Worm (Caenorhabditis elegans): ENCODE results near the gene F20D6.2.

Gene F20D6.2

DNA sequence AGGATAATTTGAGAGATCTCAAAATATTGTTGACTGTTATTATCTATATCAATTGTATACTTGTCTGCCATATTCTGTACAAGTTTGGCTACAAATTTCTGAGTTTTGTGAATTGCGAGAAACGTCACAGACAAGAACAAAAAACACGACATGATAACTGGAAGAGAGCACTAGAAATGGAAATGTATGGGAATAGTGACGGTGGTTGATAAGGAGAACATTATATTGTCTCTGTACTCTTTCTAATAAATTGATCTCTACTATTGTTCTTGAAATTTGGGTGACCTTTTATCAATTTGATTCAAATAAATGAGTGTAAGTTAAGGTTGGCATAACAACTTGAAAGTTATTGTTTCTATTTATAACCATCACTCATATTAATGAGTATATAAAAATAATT, 27.0 kb downstream of the F20D6.2 start:
- TF ChIP-seq daf-16 (GFP tag; optimal IDR thresholded peaks at IDR 0.05), result no peak
- peak; percentile 79 for TF ChIP-seq daf-16 (tag; optimal IDR thresholded peaks at IDR 0.05)
- peak; percentile 59 for TF ChIP-seq dmd-6 (GFP tag; IDR thresholded peaks at IDR 0.05)
- TF ChIP-seq dmd-8 (GFP tag; IDR thresholded peaks at IDR 0.05), result no peak
- TF ChIP-seq pqm-1 (tag; optimal IDR thresholded peaks at IDR 0.05), result peak; percentile 92
- TF ChIP-seq nhr-102 (tag; optimal IDR thresholded peaks at IDR 0.05), result no peak
- peak; percentile 9 for TF ChIP-seq nhr-48 (tag; optimal IDR thresholded peaks at IDR 0.05)
- TF ChIP-seq gei-8 (GFP tag; optimal IDR thresholded peaks at IDR 0.05), result no peak
- no peak for TF ChIP-seq fkh-10 (GFP tag; optimal IDR thresholded peaks at IDR 0.05)
- TF ChIP-seq nhr-25 (tag; optimal IDR thresholded peaks at IDR 0.05; ENCODE audit: borderline replicate concordance, insufficient read depth), result no peak
- TF ChIP-seq madf-5 (GFP tag; IDR thresholded peaks at IDR 0.05), result no peak
- TF ChIP-seq skn-1 (tag; optimal IDR thresholded peaks at IDR 0.05), result no peak
- no peak for TF ChIP-seq unc-39 (tag; optimal IDR thresholded peaks at IDR 0.05)
- TF ChIP-seq egl-43 (GFP tag; IDR thresholded peaks at IDR 0.05), result no peak
- TF ChIP-seq dve-1 (tag; optimal IDR thresholded peaks at IDR 0.05; ENCODE audit: insufficient read depth), result peak; percentile 51
- TF ChIP-seq nhr-28 (tag; optimal IDR thresholded peaks at IDR 0.05), result peak; percentile 68
- TF ChIP-seq spr-3 (GFP tag; optimal IDR thresholded peaks at IDR 0.05), result no peak
- TF ChIP-seq hlh-11 (tag; optimal IDR thresholded peaks at IDR 0.05), result peak; percentile 55
- TF ChIP-seq vab-7 (GFP tag; IDR thresholded peaks at IDR 0.05), result no peak

DNA sequence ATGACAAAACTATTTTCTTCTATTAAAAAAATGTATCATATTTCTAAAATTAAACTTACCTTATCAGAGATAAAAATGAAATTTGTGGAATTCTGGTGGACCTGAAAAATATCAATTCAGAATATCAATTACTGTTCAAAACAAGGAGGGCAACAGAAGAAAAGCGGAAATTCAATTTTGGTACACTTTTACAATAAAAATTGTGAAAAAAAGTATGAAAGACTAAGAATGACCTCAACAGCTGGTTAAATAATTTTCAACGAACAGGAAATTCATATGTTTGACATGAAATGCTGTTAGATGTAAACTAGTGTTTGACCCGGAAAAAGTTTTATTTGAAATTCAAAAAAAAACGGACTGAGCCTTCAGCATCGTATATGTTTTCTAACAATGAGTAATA, 28.0 kb downstream of the F20D6.2 start, which contains the start of gene K07C11.7:
Gene K07C11.7, minus strand, starts transcription at position 101 of the 400 bp plus-strand sequence.
- no peak for TF ChIP-seq lin-1 (GFP tag; IDR thresholded peaks at IDR 0.05)
- TF ChIP-seq lim-7 (GFP tag; IDR thresholded peaks at IDR 0.05), result no peak
- TF ChIP-seq nhr-77 (tag; optimal IDR thresholded peaks at IDR 0.05), result no peak
- no peak for TF ChIP-seq nhr-237 (tag; optimal IDR thresholded peaks at IDR 0.05)
- no peak for TF ChIP-seq pha-4 (GFP tag; IDR thresholded peaks at IDR 0.05)
- TF ChIP-seq pha-4 (tag; optimal IDR thresholded peaks at IDR 0.05), result no peak
- TF ChIP-seq rbr-2 (tag; optimal IDR thresholded peaks at IDR 0.05), result no peak
- TF ChIP-seq Y5F2A.4 (GFP tag; optimal IDR thresholded peaks at IDR 0.05), result no peak
- TF ChIP-seq ztf-7 (tag; optimal IDR thresholded peaks at IDR 0.05), result no peak
- TF ChIP-seq F49E8.2 (tag; optimal IDR thresholded peaks at IDR 0.05; ENCODE audit: borderline replicate concordance), result no peak
- no peak for TF ChIP-seq zag-1 (tag; optimal IDR thresholded peaks at IDR 0.05)
- TF ChIP-seq nhr-11 (tag; optimal IDR thresholded peaks at IDR 0.05), result no peak
- TF ChIP-seq T26A8.4 (GFP tag; IDR thresholded peaks at IDR 0.05), result no peak
- TF ChIP-seq mdt-29 (GFP tag; IDR thresholded peaks at IDR 0.05), result no peak

DNA sequence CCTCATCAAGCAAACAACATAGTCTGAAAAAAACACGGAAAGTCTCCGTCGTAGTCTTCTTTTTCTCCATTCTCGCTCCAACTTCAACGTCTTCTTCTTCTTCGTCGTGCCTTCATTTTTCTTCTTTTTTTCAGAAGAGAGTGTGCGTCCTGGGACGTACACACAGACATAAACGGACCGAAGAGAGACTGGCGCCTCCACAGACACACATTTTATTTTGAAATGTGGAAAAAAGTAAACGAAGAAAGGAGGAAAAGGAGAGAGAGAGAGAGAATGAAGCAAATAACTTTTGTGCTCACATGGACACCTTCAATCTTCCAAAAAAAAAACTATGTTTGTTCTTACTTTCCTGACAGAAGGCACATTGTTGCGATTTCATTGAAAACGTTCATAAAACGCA, 29.3 kb downstream of the F20D6.2 start:
- TF ChIP-seq dpl-1 (GFP tag; optimal IDR thresholded peaks at IDR 0.05), result no peak
- 0 out of 2 replicates have a peak, but pooled peaks have one; percentile 7 for TF ChIP-seq lin-38 (GFP tag; IDR thresholded peaks at IDR 0.05)
- no peak for TF ChIP-seq ces-1 (GFP tag; optimal IDR thresholded peaks at IDR 0.05)
- peak; percentile 68 for TF ChIP-seq aha-1 (tag)
- no peak for TF ChIP-seq lsy-2 (tag; optimal IDR thresholded peaks at IDR 0.05)
- TF ChIP-seq mes-2 (tag; optimal IDR thresholded peaks at IDR 0.05; ENCODE audit: poor library complexity, severe bottlenecking), result peak; percentile 32
- peak in 1 of 2 experiments; percentile 48 for TF ChIP-seq unc-62 (GFP tag; optimal IDR thresholded peaks at IDR 0.05 in 1 of 2)
- TF ChIP-seq unc-62 (tag; optimal IDR thresholded peaks at IDR 0.05), result no peak
- TF ChIP-seq rbr-2 (tag; optimal IDR thresholded peaks at IDR 0.05), result peak; percentile 5
- TF ChIP-seq mep-1 (tag; optimal IDR thresholded peaks at IDR 0.05), result peak; percentile 12
- no peak for TF ChIP-seq dmd-8 (GFP tag; IDR thresholded peaks at IDR 0.05)
- TF ChIP-seq D1046.2 (GFP tag; IDR thresholded peaks at IDR 0.05), result no peak
- no peak for TF ChIP-seq nhr-28 (tag; optimal IDR thresholded peaks at IDR 0.05)
